Worm (Caenorhabditis elegans) whole organism, late embryonic: Measurements from ENCODE around the gene F42A9.17.
A peak's percentile ranks its signal among the peaks of the same experiment; 100 is the strongest.

Experiments used
- C08G9.2 ChIP-seq: sonication (generic microtip); optimal IDR thresholded peaks from 2 replicates; lab custom pipeline; 2016; ENCODE audit warnings: mild to moderate bottlenecking, missing genetic modification characterization, moderate library complexity, missing compliant biosample characterization
- C38D4.7 ChIP-seq: fragments of 200-800 bp; sonication (Bioruptor generic); optimal IDR thresholded peaks from 2 replicates; lab custom pipeline; 2018; ENCODE audit warnings: mild to moderate bottlenecking, missing genetic modification characterization, moderate library complexity, missing compliant biosample characterization
- K09A11.1 ChIP-seq: sonication (generic microtip); optimal IDR thresholded peaks from 2 replicates; lab custom pipeline; 2017; ENCODE audit warnings: antibody characterized with exemption, mild to moderate bottlenecking, missing genetic modification characterization, missing compliant biosample characterization; ENCODE audit not compliant: insufficient read depth
- T23F11.4 ChIP-seq: fragments of 200-800 bp; sonication (Bioruptor generic); optimal IDR thresholded peaks from 2 replicates; lab custom pipeline; 2018; ENCODE audit warnings: mild to moderate bottlenecking, missing genetic modification characterization, missing compliant biosample characterization
- ceh-14 ChIP-seq: sonication (generic microtip); optimal IDR thresholded peaks from 2 replicates; lab custom pipeline; 2016; ENCODE audit warnings: missing genotype, missing genetic modification characterization, missing compliant biosample characterization
- ceh-18 ChIP-seq: sonication (generic microtip); optimal IDR thresholded peaks from 2 replicates; lab custom pipeline; 2016; ENCODE audit warnings: missing genetic modification characterization, missing compliant biosample characterization
- ceh-19 ChIP-seq: fragments of 200-800 bp; sonication (Bioruptor generic); optimal IDR thresholded peaks from 2 replicates; lab custom pipeline; 2018; ENCODE audit warnings: mild to moderate bottlenecking, missing genetic modification characterization, missing compliant biosample characterization
- ceh-22 ChIP-seq: sonication (generic microtip); optimal IDR thresholded peaks from 2 replicates; lab custom pipeline; 2017; ENCODE audit warnings: missing biosample characterization, missing genetic modification characterization
- ceh-24 ChIP-seq: sonication (generic microtip); optimal IDR thresholded peaks from 2 replicates; lab custom pipeline; 2016; ENCODE audit warnings: mild to moderate bottlenecking, missing genetic modification characterization, missing compliant biosample characterization
- ceh-48 ChIP-seq: sonication (generic microtip); optimal IDR thresholded peaks from 2 replicates; lab custom pipeline; 2016; ENCODE audit warnings: missing genetic modification characterization, inconsistent platforms, missing compliant biosample characterization
- ceh-9 ChIP-seq: sonication (generic microtip); optimal IDR thresholded peaks from 2 replicates; lab custom pipeline; 2016; ENCODE audit warnings: mild to moderate bottlenecking, missing genetic modification characterization, inconsistent platforms, missing compliant biosample characterization
- dmd-4 ChIP-seq: sonication (generic microtip); optimal IDR thresholded peaks from 2 replicates; lab custom pipeline; 2016; ENCODE audit warnings: borderline replicate concordance, missing genetic modification characterization, missing compliant biosample characterization
- ets-4 ChIP-seq: sonication (generic microtip); optimal IDR thresholded peaks from 2 replicates; lab custom pipeline; 2016; ENCODE audit warnings: missing genetic modification characterization, missing compliant biosample characterization
- eyg-1 ChIP-seq: sonication (generic microtip); optimal IDR thresholded peaks from 2 replicates; lab custom pipeline; 2016; ENCODE audit warnings: missing genotype, missing genetic modification characterization, missing compliant biosample characterization
- fax-1 ChIP-seq: sonication (generic microtip); optimal IDR thresholded peaks from 2 replicates; lab custom pipeline; 2016; ENCODE audit warnings: missing genotype, missing genetic modification characterization, missing compliant biosample characterization
- fkh-10 ChIP-seq: fragments of 150-350 bp; optimal IDR thresholded peaks from 2 replicates; lab custom pipeline; 2014; ENCODE audit warnings: missing biosample characterization, missing genetic modification reagents, missing genetic modification characterization
- gmeb-2 ChIP-seq: sonication (generic microtip); optimal IDR thresholded peaks from 2 replicates; lab custom pipeline; 2016; ENCODE audit warnings: missing genetic modification characterization, inconsistent platforms, missing compliant biosample characterization
- hlh-15 ChIP-seq: sonication (generic microtip); optimal IDR thresholded peaks from 2 replicates; lab custom pipeline; 2016; ENCODE audit warnings: missing genetic modification characterization, missing compliant biosample characterization
- hlh-30 ChIP-seq: sonication (generic microtip); optimal IDR thresholded peaks from 2 replicates; lab custom pipeline; 2017; ENCODE audit warnings: antibody characterized with exemption, missing genetic modification characterization, missing compliant biosample characterization; ENCODE audit not compliant: insufficient read depth
- hlh-6 ChIP-seq: sonication (generic microtip); optimal IDR thresholded peaks from 2 replicates; lab custom pipeline; 2016; ENCODE audit warnings: missing genotype, missing genetic modification characterization, missing compliant biosample characterization
- hlh-8 ChIP-seq: sonication (generic microtip); optimal IDR thresholded peaks from 2 replicates; lab custom pipeline; 2016; ENCODE audit warnings: missing genotype, missing genetic modification characterization, missing compliant biosample characterization
- lin-11 ChIP-seq: fragments of 200-800 bp; sonication (Bioruptor generic); optimal IDR thresholded peaks from 2 replicates; lab custom pipeline; 2018; ENCODE audit warnings: mild to moderate bottlenecking, missing genetic modification characterization, missing compliant biosample characterization
- nfya-1 ChIP-seq: sonication (generic microtip); optimal IDR thresholded peaks from 2 replicates; lab custom pipeline; 2017; ENCODE audit warnings: missing genetic modification characterization, mild to moderate bottlenecking, missing compliant biosample characterization, antibody characterized with exemption, moderate library complexity
- nhr-11 ChIP-seq: fragments of 150-350 bp; optimal IDR thresholded peaks from 2 replicates; lab custom pipeline; 2014; ENCODE audit warnings: missing biosample characterization, missing genetic modification characterization
- odd-2 ChIP-seq: sonication (generic microtip); optimal IDR thresholded peaks from 2 replicates; lab custom pipeline; 2017; ENCODE audit warnings: antibody characterized with exemption, mild to moderate bottlenecking, missing genetic modification characterization, missing compliant biosample characterization
- pag-3 ChIP-seq: sonication (generic microtip); optimal IDR thresholded peaks from 2 replicates; lab custom pipeline; 2016; ENCODE audit warnings: missing compliant biosample characterization, missing genetic modification characterization, borderline replicate concordance
- pha-2 ChIP-seq: sonication (generic microtip); optimal IDR thresholded peaks from 2 replicates; lab custom pipeline; 2017; ENCODE audit warnings: mild to moderate bottlenecking, missing genetic modification characterization, missing compliant biosample characterization
- ref-2 ChIP-seq: sonication (generic microtip); optimal IDR thresholded peaks from 2 replicates; lab custom pipeline; 2016; ENCODE audit warnings: missing genetic modification characterization, missing compliant biosample characterization
- rnt-1 ChIP-seq: sonication (generic microtip); optimal IDR thresholded peaks from 2 replicates; lab custom pipeline; 2016; ENCODE audit warnings: missing genetic modification characterization, missing compliant biosample characterization
- sox-2 ChIP-seq: fragments of 200-800 bp; sonication (Bioruptor generic); IDR thresholded peaks from 2 replicates; pipeline ENCODE4 v1.3.6; 2022; ENCODE audit warnings: missing genetic modification reagents, missing genetic modification characterization, missing compliant biosample characterization
- syd-9 ChIP-seq: sonication (generic microtip); optimal IDR thresholded peaks from 2 replicates; lab custom pipeline; 2016; ENCODE audit warnings: mild to moderate bottlenecking, missing genetic modification characterization, moderate library complexity, missing compliant biosample characterization
- tbx-2 ChIP-seq: sonication (generic microtip); optimal IDR thresholded peaks from 2 replicates; lab custom pipeline; 2016; ENCODE audit warnings: missing genetic modification characterization, missing compliant biosample characterization
- ttx-3 ChIP-seq: sonication (generic microtip); optimal IDR thresholded peaks from 2 replicates; lab custom pipeline; 2016; ENCODE audit warnings: missing genetic modification reagents, missing genetic modification characterization, missing compliant biosample characterization
- unc-3 ChIP-seq, 2 experiments: fragments of 200-800 bp in 1 of 2; sonication (Bioruptor generic) in 1 of 2; sonication (generic microtip) in 1 of 2; conservative IDR thresholded peaks in 1 of 2; optimal IDR thresholded peaks in 1 of 2; 2 replicates each; pipeline versions ENCODE4 v1.3.6 to Lab custom; 2016 to 2022; ENCODE audit warnings: missing compliant biosample characterization in 2 of 2, missing genetic modification characterization in 2 of 2, missing genetic modification reagents in 1 of 2
- unc-55 ChIP-seq: sonication (generic microtip); optimal IDR thresholded peaks from 2 replicates; lab custom pipeline; 2017; ENCODE audit warnings: missing biosample characterization, missing genetic modification reagents, missing genetic modification characterization
- zip-5 ChIP-seq: sonication (generic microtip); optimal IDR thresholded peaks from 2 replicates; lab custom pipeline; 2016; ENCODE audit warnings: missing genetic modification characterization, missing compliant biosample characterization

The F42A9.17 gene

DNA sequence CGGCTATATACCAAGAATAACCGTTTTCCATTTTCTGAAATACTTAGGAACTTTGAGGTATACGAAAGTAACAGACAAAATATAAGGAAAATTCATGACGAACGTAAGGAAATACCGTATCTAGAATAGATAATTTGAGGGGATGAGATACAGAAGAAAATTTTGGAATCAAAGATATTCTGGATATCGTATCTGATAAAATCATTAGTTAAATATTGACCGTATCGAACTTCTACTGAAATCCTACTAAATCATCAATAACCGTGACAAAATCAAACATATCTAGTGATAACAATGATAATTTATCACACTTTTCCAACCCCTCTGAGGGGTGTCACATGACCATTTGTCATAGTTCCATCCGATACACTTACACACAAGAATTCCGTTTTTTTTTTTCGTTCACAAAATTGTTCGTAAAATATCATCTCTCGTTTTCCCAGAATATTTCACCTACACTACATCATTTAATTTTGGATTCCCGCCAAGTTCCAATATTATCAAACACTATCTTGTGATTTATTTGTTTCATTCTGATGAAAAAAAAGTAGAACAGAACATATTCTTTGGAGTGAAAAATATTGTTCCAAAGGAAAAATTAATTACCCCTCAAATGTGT lies 10.9 kb downstream of the F42A9.17 start, which contains the start of gene Y59H11AR.4:
Gene Y59H11AR.4 (minus strand): TSS at position 51 of the 619 bp plus-strand sequence.
- TF ChIP-seq fax-1 (tag; lab: Kevin White, UChicago) (no peak), syd-9 (no peak), gmeb-2 (tag; lab: Kevin White, UChicago) (no peak), ceh-22 (tag; lab: Kevin White, UChicago) (no peak), ceh-19 (no peak), unc-3 (GFP tag; conservative IDR thresholded peaks at IDR 0.05; lab: Robert Waterston, UW) (no peak), unc-3 (tag; optimal IDR thresholded peaks at IDR 0.05; lab: Kevin White, UChicago) (no peak), ceh-9 (tag; lab: Kevin White, UChicago) (no peak), C08G9.2 (tag; lab: Kevin White, UChicago) (no peak), rnt-1 (tag; lab: Kevin White, UChicago) (no peak), hlh-8 (tag; lab: Kevin White, UChicago) (no peak), ttx-3 (no peak), pha-2 (no peak), ref-2 (tag; lab: Kevin White, UChicago) (no peak)

DNA sequence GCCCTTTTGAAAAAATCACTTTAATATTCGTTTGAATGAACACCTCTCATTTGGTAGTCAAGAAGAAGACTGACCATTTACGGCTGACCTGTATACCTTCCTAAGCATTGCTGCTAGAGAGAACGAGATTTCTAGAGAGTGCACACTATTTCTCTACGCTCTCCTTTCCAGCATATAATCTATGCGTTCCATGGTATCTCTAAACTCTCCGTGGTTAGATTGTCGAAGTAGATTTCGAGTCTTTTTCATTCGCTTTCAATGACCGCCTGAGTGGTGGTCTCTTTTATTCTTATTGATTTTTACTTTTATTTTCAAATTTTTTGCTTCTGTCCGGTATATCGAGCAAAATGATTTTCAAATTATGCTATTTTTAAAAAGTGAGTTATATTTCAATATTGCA lies 14.2 kb downstream of the F42A9.17 start:
- TF ChIP-seq ceh-48 (tag; lab: Kevin White, UChicago), result peak; percentile 19
- TF ChIP-seq zip-5 (tag; lab: Kevin White, UChicago), result no peak
- TF ChIP-seq nfya-1 (tag; lab: Kevin White, UChicago), result peak; percentile 44
- no peak for TF ChIP-seq tbx-2 (tag; lab: Kevin White, UChicago)
- no peak for TF ChIP-seq ceh-18 (tag; lab: Kevin White, UChicago)
- TF ChIP-seq odd-2 (tag; lab: Kevin White, UChicago), result no peak
- TF ChIP-seq dmd-4 (tag; lab: Kevin White, UChicago), result no peak
- no peak for TF ChIP-seq C38D4.7 (GFP tag; lab: Kevin White, UChicago)
- TF ChIP-seq ref-2 (tag; lab: Kevin White, UChicago), result no peak

DNA sequence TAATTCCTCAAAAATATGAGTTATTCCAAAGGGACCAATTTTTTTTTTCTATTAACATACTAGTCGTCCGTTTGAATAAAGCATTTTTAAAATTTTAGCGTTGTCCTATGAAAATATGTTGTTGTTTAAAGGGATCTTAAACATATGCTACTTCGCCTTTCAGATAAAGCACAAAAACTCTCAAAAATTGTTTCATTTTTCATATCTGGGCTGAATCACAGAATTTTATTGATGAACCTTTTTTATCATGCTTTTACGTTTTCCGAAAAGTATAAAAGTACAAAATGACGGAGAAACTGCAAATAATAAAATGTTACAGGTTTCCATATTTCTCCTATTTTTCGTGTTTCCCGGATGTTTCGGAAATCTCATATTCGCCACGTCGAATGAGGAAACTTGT lies 16.0 kb downstream of the F42A9.17 start, which contains the start of gene clec-181:
Gene clec-181 (plus strand): TSS at position 301 of the 400 bp plus-strand sequence.
- TF ChIP-seq ceh-22 (tag; lab: Kevin White, UChicago) (no peak), hlh-30 (no peak), ceh-14 (no peak), unc-55 (GFP tag; lab: Kevin White, UChicago) (no peak), pag-3 (tag; lab: Kevin White, UChicago) (no peak), sox-2 (GFP tag; lab: Robert Waterston, UW) (no peak), syd-9 (no peak), lin-11 (tag; lab: Kevin White, UChicago) (no peak), hlh-6 (no peak), K09A11.1 (no peak), nhr-11 (tag; lab: Kevin White, UChicago) (no peak), ets-4 (tag; lab: Kevin White, UChicago) (no peak), T23F11.4 (GFP tag; lab: Kevin White, UChicago) (no peak), eyg-1 (tag; lab: Kevin White, UChicago) (no peak), hlh-15 (tag; lab: Kevin White, UChicago) (no peak), nfya-1 (tag; lab: Kevin White, UChicago) (no peak), hlh-8 (tag; lab: Kevin White, UChicago) (no peak), ceh-24 (tag; lab: Kevin White, UChicago) (no peak), fkh-10 (GFP tag; lab: Kevin White, UChicago) (no peak)
